Fruit fly (Drosophila melanogaster) whole organism, embryonic: ENCODE results near the gene Adat1.
A peak's percentile ranks its signal among the peaks of the same experiment; 100 is the strongest.

ENCODE experiments used
- Antp ChIP-seq: fragments of 200-800 bp; sonication (Bioruptor generic); optimal IDR thresholded peaks from 3 replicates; lab custom pipeline; 2016; ENCODE audit warnings: missing biosample characterization, missing genetic modification characterization
- B-H1 ChIP-seq: fragments of 200-800 bp; sonication (Bioruptor generic); IDR thresholded peaks from 3 replicates; pipeline ENCODE4 v1.3.6; 2022; ENCODE audit warnings: missing biosample characterization, missing genetic modification characterization
- BEAF-32 ChIP-seq: fragments of 200-800 bp; sonication (Bioruptor generic); optimal IDR thresholded peaks from 3 replicates; lab custom pipeline; 2017; ENCODE audit warnings: missing biosample characterization, missing genetic modification characterization, mild to moderate bottlenecking, moderate library complexity, missing genetic modification reagents
- CG10366 ChIP-seq: fragments of 200-800 bp; sonication (Bioruptor generic); IDR thresholded peaks from 2 replicates; pipeline ENCODE4 v1.3.6; 2022; ENCODE audit warnings: missing biosample characterization, missing genetic modification characterization
- CG12219 ChIP-seq: fragments of 200-800 bp; sonication (Bioruptor generic); optimal IDR thresholded peaks from 3 replicates; lab custom pipeline; 2018; ENCODE audit warnings: missing biosample characterization, mild to moderate bottlenecking, missing genetic modification characterization
- CG12236 ChIP-seq: fragments of 200-800 bp; sonication (Bioruptor generic); optimal IDR thresholded peaks from 2 replicates; lab custom pipeline; 2016; ENCODE audit warnings: missing biosample characterization, missing genetic modification characterization
- CG12391 ChIP-seq: fragments of 200-800 bp; sonication (Bioruptor generic); optimal IDR thresholded peaks from 3 replicates; lab custom pipeline; 2018; ENCODE audit warnings: missing biosample characterization, mild to moderate bottlenecking, missing genetic modification characterization, moderate library complexity
- CG14441 ChIP-seq: fragments of 200-800 bp; sonication (Bioruptor generic); IDR thresholded peaks from 2 replicates; pipeline ENCODE4 v1.3.6; 2022; ENCODE audit warnings: missing biosample characterization, missing genetic modification characterization
- CG17802 ChIP-seq: fragments of 200-800 bp; sonication (Bioruptor generic); optimal IDR thresholded peaks from 2 replicates; lab custom pipeline; 2018; ENCODE audit warnings: missing biosample characterization, mild to moderate bottlenecking, missing genetic modification characterization, moderate library complexity
- CG18476 ChIP-seq: fragments of 200-800 bp; sonication (Bioruptor generic); optimal IDR thresholded peaks from 2 replicates; lab custom pipeline; 2016; ENCODE audit warnings: missing biosample characterization, mild to moderate bottlenecking, missing genetic modification characterization
- CG2712 ChIP-seq: fragments of 200-800 bp; optimal IDR thresholded peaks from 3 replicates; lab custom pipeline; 2019; ENCODE audit warnings: missing biosample characterization, mild to moderate bottlenecking, missing genetic modification characterization, moderate library complexity
- CG31365 ChIP-seq: fragments of 200-800 bp; sonication (Bioruptor generic); optimal IDR thresholded peaks from 2 replicates; lab custom pipeline; 2018; ENCODE audit warnings: missing biosample characterization, mild to moderate bottlenecking, missing genetic modification characterization
- CG31441 ChIP-seq: fragments of 200-800 bp; sonication (Bioruptor generic); IDR thresholded peaks from 2 replicates; pipeline ENCODE4 v1.3.6; 2022; ENCODE audit warnings: missing biosample characterization, missing genetic modification characterization
- CG42726 ChIP-seq: fragments of 200-800 bp; sonication (Bioruptor generic); IDR thresholded peaks from 2 replicates; pipeline ENCODE4 v1.3.6; 2022; ENCODE audit warnings: missing biosample characterization, missing genetic modification characterization; ENCODE audit not compliant: partially characterized antibody
- CG6791 ChIP-seq: fragments of 200-800 bp; sonication (Bioruptor generic); IDR thresholded peaks from 3 replicates; pipeline ENCODE4 v1.3.6; 2022; ENCODE audit warnings: missing biosample characterization, missing genetic modification characterization; ENCODE audit not compliant: partially characterized antibody
- CG6813 ChIP-seq: fragments of 200-800 bp; sonication (Bioruptor generic); optimal IDR thresholded peaks from 2 replicates; lab custom pipeline; 2017; ENCODE audit warnings: missing biosample characterization, missing genetic modification characterization, mild to moderate bottlenecking, moderate library complexity, missing genetic modification reagents
- CG7372 ChIP-seq: fragments of 200-800 bp; sonication (Bioruptor generic); IDR thresholded peaks from 2 replicates; pipeline ENCODE4 v1.3.6; 2022; ENCODE audit warnings: missing biosample characterization, missing genetic modification characterization
- CG8388 ChIP-seq: fragments of 200-800 bp; sonication (Bioruptor generic); optimal IDR thresholded peaks from 2 replicates; lab custom pipeline; 2019; ENCODE audit warnings: missing biosample characterization, mild to moderate bottlenecking, missing genetic modification characterization, moderate library complexity
- CG9437 ChIP-seq: fragments of 200-800 bp; sonication (Bioruptor generic); optimal IDR thresholded peaks from 2 replicates; lab custom pipeline; 2018; ENCODE audit warnings: missing biosample characterization, mild to moderate bottlenecking, missing genetic modification characterization
- D ChIP-seq, 2 experiments: fragments of 200-800 bp in 1 of 2; fragments of >200 bp in 1 of 2; sonication (Bioruptor generic) in 1 of 2; optimal IDR thresholded peaks; 2 replicates in 1 of 2; 3 replicates in 1 of 2; lab custom pipeline; 2017; ENCODE audit warnings: mild to moderate bottlenecking in 1 of 2, missing biosample characterization in 1 of 2, missing genetic modification characterization in 1 of 2, missing genetic modification reagents in 1 of 2
- Dll ChIP-seq: fragments of 200-800 bp; sonication (Bioruptor generic); IDR thresholded peaks from 4 replicates; pipeline ENCODE4 v1.3.6; 2022; ENCODE audit warnings: missing biosample characterization, missing genetic modification characterization; ENCODE audit not compliant: partially characterized antibody
- Dp ChIP-seq: fragments of 200-800 bp; sonication (Bioruptor generic); optimal IDR thresholded peaks from 2 replicates; lab custom pipeline; 2018; ENCODE audit warnings: missing biosample characterization, mild to moderate bottlenecking, missing genetic modification characterization, moderate library complexity
- Mrtf ChIP-seq: fragments of 200-800 bp; sonication (Bioruptor generic); IDR thresholded peaks from 3 replicates; pipeline ENCODE4 v1.3.6; 2022; ENCODE audit warnings: missing biosample characterization, missing genetic modification characterization
- Myb ChIP-seq: fragments of 200-800 bp; sonication (Bioruptor generic); optimal IDR thresholded peaks from 2 replicates; lab custom pipeline; 2016; ENCODE audit warnings: missing biosample characterization, missing genetic modification characterization
- Nf-YB ChIP-seq: fragments of 200-800 bp; sonication (Bioruptor generic); optimal IDR thresholded peaks from 3 replicates; lab custom pipeline; 2019; ENCODE audit warnings: missing biosample characterization, mild to moderate bottlenecking, missing genetic modification characterization, moderate library complexity
- Oaz ChIP-seq: fragments of 200-800 bp; sonication (Bioruptor generic); IDR thresholded peaks from 2 replicates; pipeline ENCODE4 v1.3.6; 2022; ENCODE audit warnings: missing biosample characterization, missing genetic modification characterization
- Opbp ChIP-seq: fragments of 200-800 bp; sonication (Bioruptor generic); IDR thresholded peaks from 3 replicates; pipeline ENCODE4 v1.3.6; 2022; ENCODE audit warnings: missing biosample characterization, missing genetic modification characterization; ENCODE audit not compliant: partially characterized antibody
- Ravus ChIP-seq: fragments of 200-800 bp; sonication (Bioruptor generic); IDR thresholded peaks from 2 replicates; pipeline ENCODE4 v1.3.6; 2022; ENCODE audit warnings: missing biosample characterization, missing genetic modification characterization
- Six4 ChIP-seq: fragments of 200-800 bp; sonication (Bioruptor generic); optimal IDR thresholded peaks from 2 replicates; lab custom pipeline; 2016; ENCODE audit warnings: missing biosample characterization, missing genetic modification characterization
- Spps ChIP-seq: fragments of 200-800 bp; sonication (Bioruptor generic); optimal IDR thresholded peaks from 2 replicates; lab custom pipeline; 2018; ENCODE audit warnings: missing biosample characterization, mild to moderate bottlenecking, missing genetic modification characterization
- Ssrp ChIP-seq: fragments of 200-800 bp; sonication (Bioruptor generic); optimal IDR thresholded peaks from 2 replicates; lab custom pipeline; 2018; ENCODE audit warnings: missing biosample characterization, mild to moderate bottlenecking, missing genetic modification characterization, moderate library complexity
- YL-1 ChIP-seq: fragments of 200-800 bp; sonication (Bioruptor generic); optimal IDR thresholded peaks from 3 replicates; lab custom pipeline; 2017; ENCODE audit warnings: missing biosample characterization, mild to moderate bottlenecking, missing genetic modification characterization
- abd-A ChIP-seq: fragments of 200-800 bp; sonication (Bioruptor generic); optimal IDR thresholded peaks from 3 replicates; lab custom pipeline; 2019; ENCODE audit warnings: missing biosample characterization, mild to moderate bottlenecking, missing genetic modification characterization, moderate library complexity
- ac ChIP-seq: fragments of 200-800 bp; sonication (Bioruptor generic); optimal IDR thresholded peaks from 3 replicates; lab custom pipeline; 2017; ENCODE audit warnings: missing biosample characterization, mild to moderate bottlenecking, missing genetic modification characterization
- ara ChIP-seq: fragments of 200-800 bp; sonication (Bioruptor generic); IDR thresholded peaks from 2 replicates; pipeline ENCODE4 v1.3.6; 2022; ENCODE audit warnings: missing biosample characterization, missing genetic modification characterization
- bab2 ChIP-seq: fragments of 200-800 bp; sonication (Bioruptor generic); optimal IDR thresholded peaks from 2 replicates; lab custom pipeline; 2016; ENCODE audit warnings: missing biosample characterization, missing genetic modification characterization
- chif ChIP-seq, 2 experiments: fragments of 200-800 bp; sonication (Bioruptor generic); optimal IDR thresholded peaks; 3 replicates each; lab custom pipeline; 2016; ENCODE audit warnings: missing biosample characterization in 2 of 2, missing genetic modification characterization in 2 of 2
- da ChIP-seq: fragments of 200-800 bp; sonication (Bioruptor generic); optimal IDR thresholded peaks from 2 replicates; lab custom pipeline; 2016; ENCODE audit warnings: missing biosample characterization, missing genetic modification characterization
- dm ChIP-seq: fragments of 200-800 bp; sonication (Bioruptor generic); optimal IDR thresholded peaks from 3 replicates; lab custom pipeline; 2016; ENCODE audit warnings: missing biosample characterization, missing genetic modification characterization
- gce ChIP-seq: fragments of 200-800 bp; sonication (Bioruptor generic); IDR thresholded peaks from 3 replicates; pipeline ENCODE4 v1.3.6; 2022; ENCODE audit warnings: missing biosample characterization, missing genetic modification characterization
- ham ChIP-seq: fragments of 200-800 bp; sonication (Bioruptor generic); IDR thresholded peaks from 2 replicates; pipeline ENCODE4 v1.3.6; 2022; ENCODE audit warnings: missing biosample characterization, missing genetic modification characterization
- her ChIP-seq: fragments of 200-800 bp; sonication (Bioruptor generic); optimal IDR thresholded peaks from 2 replicates; lab custom pipeline; 2016; ENCODE audit warnings: missing biosample characterization, missing genetic modification characterization
- insv ChIP-seq, 2 experiments: fragments of 200-800 bp; sonication (Bioruptor generic); optimal IDR thresholded peaks; 3 replicates each; lab custom pipeline; 2016 to 2018; ENCODE audit warnings: missing biosample characterization in 2 of 2, missing genetic modification characterization in 2 of 2
- jing ChIP-seq: fragments of 200-800 bp; sonication (Bioruptor generic); optimal IDR thresholded peaks from 2 replicates; lab custom pipeline; 2018; ENCODE audit warnings: missing biosample characterization, mild to moderate bottlenecking, missing genetic modification characterization
- kni ChIP-seq: fragments of 200-800 bp; sonication (Bioruptor generic); optimal IDR thresholded peaks from 3 replicates; lab custom pipeline; 2017; ENCODE audit warnings: mild to moderate bottlenecking, missing biosample characterization, missing genetic modification reagents, missing genetic modification characterization
- nom ChIP-seq: fragments of 200-800 bp; sonication (Bioruptor generic); optimal IDR thresholded peaks from 2 replicates; lab custom pipeline; 2017; ENCODE audit warnings: missing biosample characterization, missing genetic modification characterization, mild to moderate bottlenecking, moderate library complexity, missing genetic modification reagents
- onecut ChIP-seq: fragments of 200-800 bp; sonication (Bioruptor generic); IDR thresholded peaks from 2 replicates; pipeline ENCODE4 v1.3.6; 2022; ENCODE audit warnings: missing biosample characterization, missing genetic modification characterization
- slp2 ChIP-seq: fragments of 200-800 bp; sonication (Bioruptor generic); optimal IDR thresholded peaks from 2 replicates; lab custom pipeline; 2016; ENCODE audit warnings: missing biosample characterization, missing genetic modification characterization
- stwl ChIP-seq: fragments of 200-800 bp; sonication (Bioruptor generic); optimal IDR thresholded peaks from 3 replicates; lab custom pipeline; 2018; ENCODE audit warnings: missing biosample characterization, mild to moderate bottlenecking, missing genetic modification characterization, moderate library complexity
- zen2 ChIP-seq: fragments of 200-800 bp; sonication (Bioruptor generic); IDR thresholded peaks from 3 replicates; pipeline ENCODE4 v1.3.6; 2022; ENCODE audit warnings: missing biosample characterization, missing genetic modification characterization; ENCODE audit not compliant: partially characterized antibody

The Adat1 gene

dm6 chr2L:13793405-13793804 is 17.9 kb downstream of the Adat1 start, which contains the start of gene Sec71 (continued):
- 0 out of 3 replicates have a peak, but pooled peaks have one; percentile 33 for TF ChIP-seq Opbp (GFP tag; lab: Robert Waterston, UW)
- TF ChIP-seq Myb (GFP tag; lab: Kevin White, UChicago) = peak; percentile 98
- TF ChIP-seq YL-1 = peak; percentile 86
- TF ChIP-seq CG8388 = no peak
- no peak for TF ChIP-seq slp2 (GFP tag; lab: Kevin White, UChicago)
- peak; percentile 54 for TF ChIP-seq stwl
- peak; percentile 68 for TF ChIP-seq Dp (GFP tag; lab: Kevin White, UChicago)
- TF ChIP-seq CG12391 = no peak
- no peak for TF ChIP-seq Ssrp (tag; lab: Kevin White, UChicago)
- no peak for TF ChIP-seq CG10366 (GFP tag; lab: Robert Waterston, UW)
- no peak for TF ChIP-seq CG31365 (tag; lab: Kevin White, UChicago)
- TF ChIP-seq insv (GFP tag; optimal IDR thresholded peaks at IDR 0.05; lab: Kevin White, UChicago) = no peak
- no peak for TF ChIP-seq CG14441 (GFP tag; lab: Robert Waterston, UW)
- no peak for TF ChIP-seq onecut (GFP tag; lab: Robert Waterston, UW)
- no peak for TF ChIP-seq abd-A (tag; lab: Kevin White, UChicago)
- no peak for TF ChIP-seq Oaz (GFP tag; lab: Robert Waterston, UW)
- TF ChIP-seq nom (GFP tag; lab: Kevin White, UChicago) = no peak
- TF ChIP-seq BEAF-32 (GFP tag; lab: Kevin White, UChicago) = peak; percentile 31
- no peak for TF ChIP-seq her (GFP tag; lab: Kevin White, UChicago)
- no peak for TF ChIP-seq Mrtf (GFP tag; lab: Robert Waterston, UW)
- no peak for TF ChIP-seq da (GFP tag; lab: Kevin White, UChicago)
- no peak for TF ChIP-seq kni (GFP tag; lab: Kevin White, UChicago)
- TF ChIP-seq CG17802 (tag; lab: Kevin White, UChicago) = no peak
- TF ChIP-seq Spps = no peak
- no peak for TF ChIP-seq CG7372
- TF ChIP-seq Antp = no peak
- TF ChIP-seq ara (GFP tag; lab: Robert Waterston, UW) = no peak
- no peak for TF ChIP-seq bab2 (GFP tag; lab: Kevin White, UChicago)
- no peak for TF ChIP-seq CG6791 (GFP tag; lab: Robert Waterston, UW)
- no peak for TF ChIP-seq gce (GFP tag; lab: Robert Waterston, UW)
- TF ChIP-seq CG12236 (GFP tag; lab: Kevin White, UChicago) = no peak
- TF ChIP-seq zen2 (GFP tag; lab: Robert Waterston, UW) = no peak
- TF ChIP-seq Six4 (GFP tag; lab: Kevin White, UChicago) = no peak
- TF ChIP-seq Nf-YB (GFP tag; lab: Kevin White, UChicago) = no peak
- TF ChIP-seq CG42726 (GFP tag; lab: Robert Waterston, UW) = no peak
- no peak for TF ChIP-seq CG9437
- no peak for TF ChIP-seq D (optimal IDR thresholded peaks at IDR 0.05; lab: Kevin White, UChicago)
- TF ChIP-seq D (GFP tag; optimal IDR thresholded peaks at IDR 0.05; lab: Kevin White, UChicago) = no peak
- no peak for TF ChIP-seq B-H1 (GFP tag; lab: Robert Waterston, UW)
- TF ChIP-seq CG12219 (GFP tag; lab: Kevin White, UChicago) = no peak
- TF ChIP-seq Ravus = no peak
- no peak for TF ChIP-seq CG18476 (GFP tag; lab: Kevin White, UChicago)
- no peak for TF ChIP-seq chif (GFP tag; optimal IDR thresholded peaks at IDR 0.05; lab: Kevin White, UChicago)
- TF ChIP-seq ham (GFP tag; lab: Robert Waterston, UW) = no peak
- no peak for TF ChIP-seq CG31441 (GFP tag; lab: Robert Waterston, UW)
- TF ChIP-seq ac = no peak
- peak; percentile 13 for TF ChIP-seq dm (GFP tag; lab: Kevin White, UChicago)
- TF ChIP-seq Dll = no peak
- no peak for TF ChIP-seq CG6813
- no peak for TF ChIP-seq CG2712 (tag; lab: Kevin White, UChicago)
- TF ChIP-seq jing (GFP tag; lab: Kevin White, UChicago) = no peak
